Worm (Caenorhabditis elegans) whole organism, late embryonic: ENCODE data around the gene hlh-14.

Experiments used
- F13H6.1 ChIP-seq: sonication (generic microtip); optimal IDR thresholded peaks from 2 replicates; lab custom pipeline; 2016; ENCODE audit warnings: missing genetic modification characterization, missing compliant biosample characterization
- ama-1 ChIP-seq: fragments of 150-350 bp; optimal IDR thresholded peaks from 2 replicates; lab custom pipeline; 2014
- ceh-31 ChIP-seq: sonication (generic microtip); optimal IDR thresholded peaks from 2 replicates; lab custom pipeline; 2016; ENCODE audit warnings: missing genetic modification characterization, missing compliant biosample characterization
- dmd-4 ChIP-seq: sonication (generic microtip); optimal IDR thresholded peaks from 2 replicates; lab custom pipeline; 2016; ENCODE audit warnings: borderline replicate concordance, missing genetic modification characterization, missing compliant biosample characterization
- elt-2 ChIP-seq: sonication (generic microtip); optimal IDR thresholded peaks from 2 replicates; lab custom pipeline; 2016; ENCODE audit warnings: missing genetic modification reagents, missing genetic modification characterization, missing compliant biosample characterization
- fax-1 ChIP-seq: sonication (generic microtip); optimal IDR thresholded peaks from 2 replicates; lab custom pipeline; 2016; ENCODE audit warnings: missing genotype, missing genetic modification characterization, missing compliant biosample characterization
- fkh-6 ChIP-seq: sonication (generic microtip); optimal IDR thresholded peaks from 2 replicates; lab custom pipeline; 2016; ENCODE audit warnings: missing genetic modification characterization, missing compliant biosample characterization
- rnt-1 ChIP-seq: sonication (generic microtip); optimal IDR thresholded peaks from 2 replicates; lab custom pipeline; 2016; ENCODE audit warnings: missing genetic modification characterization, missing compliant biosample characterization

DNA sequence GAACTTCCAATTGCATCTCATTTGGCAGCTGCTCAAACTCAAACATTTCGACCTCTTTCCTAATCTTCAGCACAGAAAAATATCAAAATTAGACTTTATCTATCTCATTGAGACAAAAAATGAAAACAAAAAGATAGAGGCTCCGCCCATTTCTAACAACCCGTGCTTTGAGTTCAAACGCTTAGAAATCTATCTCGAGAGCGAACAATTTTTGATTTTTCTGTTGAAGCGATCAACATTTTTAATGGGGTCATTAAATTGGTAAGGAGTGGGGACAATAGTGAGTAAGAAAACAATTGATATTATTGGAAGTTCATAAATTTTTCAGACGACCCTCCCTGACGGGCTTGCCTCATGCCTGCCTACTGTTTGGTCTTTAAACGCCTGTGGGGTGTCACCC is 39.8 kb downstream of the hlh-14 start, which contains the start of the genes C25H3.10 and C25H3.1:
- TF ChIP-seq ama-1 (lab: Kevin White, UChicago) = no peak
- no peak for TF ChIP-seq F13H6.1 (tag; lab: Kevin White, UChicago)
- no peak for TF ChIP-seq elt-2 (tag; lab: Kevin White, UChicago)
- TF ChIP-seq fax-1 (tag; lab: Kevin White, UChicago) = no peak
- no peak for TF ChIP-seq fkh-6 (tag; lab: Kevin White, UChicago)
- no peak for TF ChIP-seq dmd-4 (tag; lab: Kevin White, UChicago)
- no peak for TF ChIP-seq ceh-31 (tag; lab: Kevin White, UChicago)
- no peak for TF ChIP-seq rnt-1 (tag; lab: Kevin White, UChicago)
